Worm (Caenorhabditis elegans) whole organism, young adult: ENCODE data around the gene kin-26.

Experiments
- B0035.1 ChIP-seq: sonication (generic microtip); optimal IDR thresholded peaks from 2 replicates; lab custom pipeline; 2016; ENCODE audit warnings: missing genetic modification characterization, mild to moderate bottlenecking, missing compliant biosample characterization, missing genotype, missing genetic modification reagents
- B0261.1 ChIP-seq: sonication (generic microtip); optimal IDR thresholded peaks from 2 replicates; lab custom pipeline; 2016; ENCODE audit warnings: mild to moderate bottlenecking, missing genetic modification characterization, moderate library complexity, missing compliant biosample characterization
- D2030.7 ChIP-seq: fragments of 200-800 bp; sonication (Bioruptor generic); IDR thresholded peaks from 2 replicates; pipeline ENCODE4 v1.3.6; 2022; ENCODE audit warnings: missing genetic modification reagents, missing genetic modification characterization, missing compliant biosample characterization
- F33H1.4 ChIP-seq: fragments of 200-800 bp; sonication (Bioruptor generic); IDR thresholded peaks from 2 replicates; pipeline ENCODE4 v1.3.6; 2022; ENCODE audit warnings: missing genetic modification reagents, missing genetic modification characterization, missing compliant biosample characterization
- Y67H2A.10 ChIP-seq: fragments of 200-800 bp; sonication (Bioruptor generic); conservative IDR thresholded peaks from 2 replicates; pipeline ENCODE4 v1.3.6; 2022; ENCODE audit warnings: missing genetic modification reagents, missing genetic modification characterization, missing compliant biosample characterization
- ZK185.1 ChIP-seq: sonication (generic microtip); optimal IDR thresholded peaks from 2 replicates; lab custom pipeline; 2016; ENCODE audit warnings: mild to moderate bottlenecking, missing genetic modification characterization, missing compliant biosample characterization; ENCODE audit not compliant: poor library complexity, severe bottlenecking
- ama-1 ChIP-seq, 3 experiments: fragments of 150-350 bp in 1 of 3; sonication (generic microtip) in 2 of 3; optimal IDR thresholded peaks; 2 replicates each; lab custom pipeline; 2014 to 2018; ENCODE audit warnings: missing biosample characterization in 2 of 3, missing genetic modification characterization in 2 of 3, missing genetic modification reagents in 2 of 3
- athp-1 ChIP-seq: sonication (generic microtip); optimal IDR thresholded peaks from 2 replicates; lab custom pipeline; 2017; ENCODE audit warnings: mild to moderate bottlenecking, missing genetic modification characterization, missing compliant biosample characterization
- attf-5 ChIP-seq: fragments of 200-800 bp; sonication (Bioruptor generic); optimal IDR thresholded peaks from 2 replicates; lab custom pipeline; 2018; ENCODE audit warnings: mild to moderate bottlenecking, missing genetic modification characterization, missing compliant biosample characterization
- bed-2 ChIP-seq: fragments of 200-800 bp; sonication (Bioruptor generic); IDR thresholded peaks from 2 replicates; pipeline ENCODE4 v1.3.6; 2022; ENCODE audit warnings: missing genetic modification reagents, missing genetic modification characterization, missing compliant biosample characterization
- cebp-1 ChIP-seq, 2 experiments: fragments of 200-800 bp in 1 of 2; sonication (Bioruptor generic) in 1 of 2; sonication (generic microtip) in 1 of 2; IDR thresholded peaks in 1 of 2; optimal IDR thresholded peaks in 1 of 2; 2 replicates each; pipeline versions ENCODE4 v1.3.6 to Lab custom; 2017 to 2022; ENCODE audit warnings: missing compliant biosample characterization in 2 of 2, missing genetic modification characterization in 2 of 2, mild to moderate bottlenecking in 1 of 2, missing genetic modification reagents in 1 of 2, moderate library complexity in 1 of 2
- cebp-2 ChIP-seq: fragments of 200-800 bp; sonication (Bioruptor generic); IDR thresholded peaks from 2 replicates; pipeline ENCODE4 v1.3.6; 2022; ENCODE audit warnings: missing genetic modification characterization, missing compliant biosample characterization
- ceh-100 ChIP-seq: fragments of 200-800 bp; sonication (Bioruptor generic); IDR thresholded peaks from 2 replicates; pipeline ENCODE4 v1.3.6; 2022; ENCODE audit warnings: missing genetic modification reagents, missing genetic modification characterization, missing compliant biosample characterization
- die-1 ChIP-seq: sonication (generic microtip); optimal IDR thresholded peaks from 2 replicates; lab custom pipeline; 2016; ENCODE audit warnings: missing genotype, mild to moderate bottlenecking, missing genetic modification characterization, missing compliant biosample characterization
- egl-18 ChIP-seq: fragments of 200-800 bp; sonication (Bioruptor generic); IDR thresholded peaks from 2 replicates; pipeline ENCODE4 v1.3.6; 2022; ENCODE audit warnings: missing genetic modification reagents, missing genetic modification characterization, missing compliant biosample characterization
- ets-4 ChIP-seq: fragments of 200-800 bp; sonication (Bioruptor generic); optimal IDR thresholded peaks from 2 replicates; lab custom pipeline; 2018; ENCODE audit warnings: mild to moderate bottlenecking, missing genetic modification characterization, missing compliant biosample characterization
- fkh-3 ChIP-seq: sonication (generic microtip); optimal IDR thresholded peaks from 2 replicates; lab custom pipeline; 2016; ENCODE audit warnings: mild to moderate bottlenecking, missing genetic modification characterization, missing compliant biosample characterization
- hlh-26 ChIP-seq: fragments of 200-800 bp; sonication (Bioruptor generic); conservative IDR thresholded peaks from 2 replicates; pipeline ENCODE4 v1.3.6; 2022; ENCODE audit warnings: missing genetic modification reagents, missing genetic modification characterization, missing compliant biosample characterization
- hmg-1.2 ChIP-seq: fragments of 200-800 bp; sonication (Bioruptor generic); IDR thresholded peaks from 2 replicates; pipeline ENCODE4 v1.3.6; 2022; ENCODE audit warnings: missing genetic modification reagents, missing genetic modification characterization, missing compliant biosample characterization
- hsf-1 ChIP-seq: fragments of 200-800 bp; sonication (Bioruptor generic); IDR thresholded peaks from 2 replicates; pipeline ENCODE4 v1.3.6; 2022; ENCODE audit warnings: missing genetic modification reagents, missing genetic modification characterization, missing compliant biosample characterization
- let-526 ChIP-seq: fragments of 200-800 bp; sonication (Bioruptor generic); IDR thresholded peaks from 2 replicates; pipeline ENCODE4 v1.3.6; 2022; ENCODE audit warnings: missing genetic modification reagents, missing genetic modification characterization, missing compliant biosample characterization
- lin-26 ChIP-seq: fragments of 200-800 bp; sonication (Bioruptor generic); IDR thresholded peaks from 2 replicates; pipeline ENCODE4 v1.3.6; 2022; ENCODE audit warnings: missing genetic modification reagents, missing genetic modification characterization, missing compliant biosample characterization
- lin-40 ChIP-seq: sonication (generic microtip); optimal IDR thresholded peaks from 2 replicates; lab custom pipeline; 2016; ENCODE audit warnings: missing genetic modification characterization, mild to moderate bottlenecking, missing compliant biosample characterization, missing genotype, missing genetic modification reagents
- lsy-27 ChIP-seq: sonication (generic microtip); optimal IDR thresholded peaks from 2 replicates; lab custom pipeline; 2017; ENCODE audit warnings: missing genetic modification characterization, mild to moderate bottlenecking, missing compliant biosample characterization, antibody characterized with exemption, missing genotype, borderline replicate concordance; ENCODE audit not compliant: insufficient read depth
- madf-3 ChIP-seq: fragments of 200-800 bp; sonication (Bioruptor generic); IDR thresholded peaks from 2 replicates; pipeline ENCODE4 v1.3.6; 2022; ENCODE audit warnings: missing genetic modification reagents, missing genetic modification characterization, missing compliant biosample characterization
- madf-8 ChIP-seq: fragments of 200-800 bp; sonication (Bioruptor generic); conservative IDR thresholded peaks from 2 replicates; pipeline ENCODE4 v1.3.6; 2022; ENCODE audit warnings: missing genetic modification reagents, missing genetic modification characterization, missing compliant biosample characterization
- nfyb-1 ChIP-seq: fragments of 200-800 bp; sonication (Bioruptor generic); IDR thresholded peaks from 2 replicates; pipeline ENCODE4 v1.3.6; 2022; ENCODE audit warnings: missing genetic modification reagents, missing genetic modification characterization, missing compliant biosample characterization
- nhr-120 ChIP-seq: fragments of 200-800 bp; sonication (Bioruptor generic); IDR thresholded peaks from 2 replicates; pipeline ENCODE4 v1.3.6; 2022; ENCODE audit warnings: missing genetic modification characterization, missing compliant biosample characterization
- pha-4 ChIP-seq: fragments of 150-350 bp; sonication (generic microtip); optimal IDR thresholded peaks from 2 replicates; lab custom pipeline; 2014; ENCODE audit warnings: missing biosample characterization, missing genetic modification reagents, missing genetic modification characterization
- snpc-1.1 ChIP-seq: sonication (generic microtip); optimal IDR thresholded peaks from 2 replicates; lab custom pipeline; 2017; ENCODE audit warnings: missing genetic modification characterization, mild to moderate bottlenecking, missing compliant biosample characterization, antibody characterized with exemption, moderate library complexity, missing genotype, missing genetic modification reagents; ENCODE audit not compliant: insufficient read depth
- sptf-2 ChIP-seq: fragments of 200-800 bp; sonication (Bioruptor generic); optimal IDR thresholded peaks from 2 replicates; lab custom pipeline; 2018; ENCODE audit warnings: mild to moderate bottlenecking, missing genetic modification characterization, missing compliant biosample characterization
- tbx-9 ChIP-seq: sonication (generic microtip); optimal IDR thresholded peaks from 2 replicates; lab custom pipeline; 2016; ENCODE audit warnings: borderline replicate concordance, missing genetic modification characterization, inconsistent platforms, missing compliant biosample characterization
- tlf-1 ChIP-seq: fragments of 200-800 bp; sonication (Bioruptor generic); optimal IDR thresholded peaks from 2 replicates; lab custom pipeline; 2018; ENCODE audit warnings: mild to moderate bottlenecking, missing genetic modification characterization, missing compliant biosample characterization
- unc-62 ChIP-seq: fragments of 150-350 bp; optimal IDR thresholded peaks from 2 replicates; lab custom pipeline; 2014; ENCODE audit warnings: missing biosample characterization, missing genetic modification reagents, missing genetic modification characterization
- ztf-28 ChIP-seq: fragments of 200-800 bp; sonication (Bioruptor generic); IDR thresholded peaks from 2 replicates; pipeline ENCODE4 v1.3.6; 2022; ENCODE audit warnings: missing genetic modification reagents, missing genetic modification characterization, missing compliant biosample characterization

kin-26 gene

DNA sequence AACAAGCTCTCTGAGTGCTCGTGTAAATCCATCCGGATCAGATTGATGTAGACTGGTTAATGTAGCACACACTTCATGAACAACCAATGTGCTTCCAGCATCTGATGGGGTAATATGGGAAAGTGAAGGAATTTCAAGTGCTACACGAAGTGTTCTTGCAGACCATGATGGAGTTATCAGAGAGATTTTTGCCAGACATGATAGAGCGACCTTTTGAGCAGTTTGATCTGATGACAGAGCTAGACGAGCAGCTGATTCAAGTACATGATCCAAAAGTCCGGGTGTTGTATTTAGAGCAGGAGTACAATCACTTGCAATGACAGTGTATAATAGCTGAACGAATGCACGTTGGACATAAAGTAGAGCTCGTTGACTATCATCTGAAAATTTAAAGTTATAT is 40.2 kb upstream of the kin-26 start:
- TF ChIP-seq let-526, result no peak

DNA sequence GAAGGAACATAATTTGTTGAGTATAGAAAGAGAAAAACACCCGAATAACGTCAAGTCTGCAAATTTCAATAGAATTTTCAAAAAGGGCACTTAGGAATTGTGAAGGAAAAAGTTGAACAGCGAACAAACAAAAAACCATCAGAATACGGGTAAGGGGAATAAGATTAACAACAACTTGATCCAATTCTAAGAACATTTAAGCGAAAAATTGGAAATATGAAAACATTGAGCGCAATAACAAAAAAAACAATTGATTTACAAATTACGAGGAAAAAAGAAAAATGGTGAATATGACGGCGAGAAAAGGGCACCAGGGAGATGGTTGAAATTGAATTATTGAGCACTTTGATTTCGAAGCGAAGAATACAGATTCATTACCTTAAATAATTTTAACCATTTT is 39.2 kb upstream of the kin-26 start:
- TF ChIP-seq lsy-27 (tag; lab: Kevin White, UChicago) (no peak), tbx-9 (tag; lab: Kevin White, UChicago) (no peak), sptf-2 (GFP tag; lab: Kevin White, UChicago) (no peak), let-526 (no peak), B0035.1 (tag; lab: Kevin White, UChicago) (no peak), athp-1 (no peak), die-1 (no peak), pha-4 (no peak), ets-4 (GFP tag; lab: Kevin White, UChicago) (no peak), B0261.1 (tag; lab: Kevin White, UChicago) (no peak), hlh-26 (GFP tag; lab: Robert Waterston, UW) (no peak), cebp-2 (GFP tag; lab: Robert Waterston, UW) (no peak), egl-18 (GFP tag; lab: Robert Waterston, UW) (no peak), Y67H2A.10 (no peak), unc-62 (no peak)

DNA sequence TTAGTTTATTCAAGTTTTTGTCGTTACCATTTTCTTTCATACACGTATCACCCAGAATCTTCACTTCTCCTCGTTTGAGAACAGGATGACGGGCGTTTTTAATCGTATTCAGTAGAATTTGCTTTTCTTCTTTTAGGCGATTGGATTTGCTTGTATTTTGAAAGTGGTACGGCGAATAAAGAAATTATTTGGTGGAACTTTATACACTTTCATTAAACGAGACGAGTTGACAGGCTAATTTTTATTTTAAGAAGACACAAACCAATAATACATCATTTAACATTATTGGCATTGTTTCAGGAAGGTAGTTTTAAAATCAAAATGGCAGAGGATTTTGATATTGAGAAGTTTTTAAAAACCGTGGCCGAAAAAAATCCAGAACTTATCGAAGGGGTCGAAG is 37.3 kb upstream of the kin-26 start, which contains the start of gene C49H3.4:
Gene C49H3.4, plus strand, starts transcription at position 301 of the 400 bp plus-strand sequence.
- TF ChIP-seq bed-2 (GFP tag; lab: Robert Waterston, UW) (no peak), madf-3 (GFP tag; lab: Robert Waterston, UW) (0 out of 2 replicates have a peak, but pooled peaks have one; percentile 3)

DNA sequence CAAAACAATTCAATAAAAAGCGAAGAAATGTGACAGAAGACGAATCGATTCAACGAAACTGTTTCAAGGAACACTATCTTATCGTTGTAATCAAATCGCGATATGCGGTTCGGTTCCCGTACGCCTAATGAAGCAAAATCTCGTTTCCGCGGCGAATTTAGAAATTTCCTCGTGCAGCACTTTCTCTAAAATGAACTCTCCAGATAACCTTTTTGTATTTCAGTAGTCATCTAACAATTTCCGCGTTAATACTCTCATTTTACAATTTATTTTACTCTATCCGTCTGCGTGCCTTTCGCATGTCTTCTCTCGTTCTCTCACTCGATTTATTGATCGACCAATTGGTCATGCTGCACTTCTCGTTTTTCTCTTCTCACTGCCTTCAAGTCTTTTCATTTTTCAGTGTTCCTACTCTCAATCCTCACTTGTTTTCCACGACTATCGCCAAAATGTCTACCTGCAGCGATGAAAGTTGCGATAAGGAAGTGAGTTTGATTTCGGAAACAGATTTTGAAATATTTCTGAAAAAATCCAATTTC is 32.6 kb upstream of the kin-26 start, which contains the start of the genes npp-27 and ntl-4:
Gene npp-27, minus strand, starts transcription at position 51 of the 539 bp plus-strand sequence.
Gene ntl-4, plus strand, starts transcription at position 379 of the 539 bp plus-strand sequence.
- no peak for TF ChIP-seq snpc-1.1
- TF ChIP-seq madf-8 (GFP tag; lab: Robert Waterston, UW), result no peak
- no peak for TF ChIP-seq F33H1.4 (GFP tag; lab: Robert Waterston, UW)
- no peak for TF ChIP-seq D2030.7 (GFP tag; lab: Robert Waterston, UW)
- 0 out of 2 replicates have a peak, but pooled peaks have one; percentile 21 for TF ChIP-seq hsf-1
- peak; percentile 34 for TF ChIP-seq ama-1 (optimal IDR thresholded peaks at IDR 0.05; lab: Kevin White, UChicago)
- TF ChIP-seq ama-1 (GFP tag; optimal IDR thresholded peaks at IDR 0.05; lab: Kevin White, UChicago), result no peak
- TF ChIP-seq hmg-1.2, result peak; percentile 57; the same call in 1 of the 2 replicates
- no peak for TF ChIP-seq cebp-1 (GFP tag; IDR thresholded peaks at IDR 0.05; lab: Robert Waterston, UW)
- peak; percentile 41 for TF ChIP-seq cebp-1 (tag; optimal IDR thresholded peaks at IDR 0.05; lab: Kevin White, UChicago)
- peak; percentile 11 for TF ChIP-seq ZK185.1 (tag; lab: Kevin White, UChicago)
- no peak for TF ChIP-seq tbx-9 (tag; lab: Kevin White, UChicago)
- TF ChIP-seq tlf-1 (GFP tag; lab: Kevin White, UChicago), result no peak
- TF ChIP-seq lin-26 (GFP tag; lab: Robert Waterston, UW), result no peak
- no peak for TF ChIP-seq nhr-120 (GFP tag; lab: Robert Waterston, UW)
- peak; percentile 70; the same call in 1 of the 2 replicates for TF ChIP-seq nfyb-1
- peak; percentile 11 for TF ChIP-seq lin-40 (tag; lab: Kevin White, UChicago)
- TF ChIP-seq attf-5 (GFP tag; lab: Kevin White, UChicago), result peak; percentile 5
- TF ChIP-seq fkh-3 (tag; lab: Kevin White, UChicago), result no peak
- no peak for TF ChIP-seq ceh-100
- TF ChIP-seq ztf-28, result no peak
